Fruit fly (Drosophila melanogaster) whole organism, pupa: ENCODE data around the gene udt.

ENCODE experiments used
- CG10348 ChIP-seq: fragments of 200-800 bp; sonication (Bioruptor generic); IDR thresholded peaks from 2 replicates; pipeline ENCODE4 v1.3.6; 2022; ENCODE audit warnings: missing biosample characterization, missing genetic modification characterization
- CG34367 ChIP-seq: fragments of 200-800 bp; sonication (Bioruptor generic); optimal IDR thresholded peaks from 2 replicates; lab custom pipeline; 2018; ENCODE audit warnings: missing biosample characterization, mild to moderate bottlenecking, missing genetic modification characterization
- CG4496 ChIP-seq: fragments of 200-800 bp; sonication (Bioruptor generic); IDR thresholded peaks from 3 replicates; pipeline ENCODE4 v1.3.6; 2022; ENCODE audit warnings: missing biosample characterization, missing genetic modification characterization
- fd96Ca ChIP-seq: fragments of 200-800 bp; sonication (Bioruptor generic); IDR thresholded peaks from 3 replicates; pipeline ENCODE4 v1.3.6; 2022; ENCODE audit warnings: missing biosample characterization, missing genetic modification characterization

dm6 chr3R:23780757-23781156, 17.7 kb upstream of the udt start:
- TF ChIP-seq fd96Ca (GFP tag; lab: Robert Waterston, UW): no peak
- TF ChIP-seq CG34367 (tag; lab: Kevin White, UChicago): no peak
- TF ChIP-seq CG4496 (GFP tag; lab: Robert Waterston, UW): no peak
- no peak for TF ChIP-seq CG10348 (GFP tag; lab: Robert Waterston, UW)
